Worm (Caenorhabditis elegans) whole organism, young adult: ENCODE measurements around the gene T25D10.4.
A peak's percentile ranks its signal among the peaks of the same experiment; 100 is the strongest.

Source experiments
- B0261.1 ChIP-seq: sonication (generic microtip); optimal IDR thresholded peaks from 2 replicates; lab custom pipeline; 2016; ENCODE audit warnings: mild to moderate bottlenecking, missing genetic modification characterization, moderate library complexity, missing compliant biosample characterization
- F39B2.1 ChIP-seq: fragments of 200-800 bp; sonication (Bioruptor generic); IDR thresholded peaks from 2 replicates; pipeline ENCODE4 v1.3.6; 2022; ENCODE audit warnings: missing genetic modification reagents, missing genetic modification characterization, missing compliant biosample characterization
- F49E8.2 ChIP-seq: sonication (generic microtip); optimal IDR thresholded peaks from 3 replicates; lab custom pipeline; 2017; ENCODE audit warnings: missing genetic modification characterization, mild to moderate bottlenecking, missing compliant biosample characterization, antibody characterized with exemption, moderate library complexity; ENCODE audit not compliant: insufficient read depth
- F55B11.4 ChIP-seq: sonication (generic microtip); optimal IDR thresholded peaks from 2 replicates; lab custom pipeline; 2016; ENCODE audit warnings: missing compliant biosample characterization, missing genetic modification characterization, borderline replicate concordance; ENCODE audit not compliant: insufficient read depth
- F57C9.4 ChIP-seq: sonication (generic microtip); optimal IDR thresholded peaks from 2 replicates; lab custom pipeline; 2017; ENCODE audit warnings: mild to moderate bottlenecking, missing genetic modification characterization, missing compliant biosample characterization
- Y53F4B.3 ChIP-seq: fragments of 200-800 bp; sonication (Bioruptor generic); IDR thresholded peaks from 2 replicates; pipeline ENCODE4 v1.3.6; 2022; ENCODE audit warnings: missing genetic modification reagents, missing genetic modification characterization, missing compliant biosample characterization
- ZK185.1 ChIP-seq: sonication (generic microtip); optimal IDR thresholded peaks from 2 replicates; lab custom pipeline; 2016; ENCODE audit warnings: mild to moderate bottlenecking, missing genetic modification characterization, missing compliant biosample characterization; ENCODE audit not compliant: poor library complexity, severe bottlenecking
- aptf-3 ChIP-seq: fragments of 200-800 bp; sonication (Bioruptor generic); IDR thresholded peaks from 2 replicates; pipeline ENCODE4 v1.3.6; 2022; ENCODE audit warnings: missing genetic modification characterization, missing compliant biosample characterization
- ccch-3 ChIP-seq: fragments of 200-800 bp; sonication (Bioruptor generic); optimal IDR thresholded peaks from 2 replicates; lab custom pipeline; 2018; ENCODE audit warnings: mild to moderate bottlenecking, missing genetic modification characterization, missing compliant biosample characterization
- lin-26 ChIP-seq: fragments of 200-800 bp; sonication (Bioruptor generic); IDR thresholded peaks from 2 replicates; pipeline ENCODE4 v1.3.6; 2022; ENCODE audit warnings: missing genetic modification reagents, missing genetic modification characterization, missing compliant biosample characterization
- madf-6 ChIP-seq: fragments of 200-800 bp; sonication (Bioruptor generic); IDR thresholded peaks from 2 replicates; pipeline ENCODE4 v1.3.6; 2022; ENCODE audit warnings: missing genetic modification reagents, missing genetic modification characterization, missing compliant biosample characterization
- mcd-1 ChIP-seq: fragments of 200-800 bp; sonication (Bioruptor generic); IDR thresholded peaks from 2 replicates; pipeline ENCODE4 v1.3.6; 2022; ENCODE audit warnings: missing genetic modification reagents, missing genetic modification characterization, missing compliant biosample characterization
- nhr-120 ChIP-seq: fragments of 200-800 bp; sonication (Bioruptor generic); IDR thresholded peaks from 2 replicates; pipeline ENCODE4 v1.3.6; 2022; ENCODE audit warnings: missing genetic modification characterization, missing compliant biosample characterization
- nhr-179 ChIP-seq: sonication (generic microtip); optimal IDR thresholded peaks from 2 replicates; lab custom pipeline; 2016; ENCODE audit warnings: mild to moderate bottlenecking, missing genetic modification characterization, missing compliant biosample characterization
- nhr-27 ChIP-seq: fragments of 200-800 bp; sonication (Bioruptor generic); optimal IDR thresholded peaks from 2 replicates; lab custom pipeline; 2018; ENCODE audit warnings: mild to moderate bottlenecking, missing genetic modification characterization, moderate library complexity, missing compliant biosample characterization
- snpc-1.1 ChIP-seq: sonication (generic microtip); optimal IDR thresholded peaks from 2 replicates; lab custom pipeline; 2017; ENCODE audit warnings: missing genetic modification characterization, mild to moderate bottlenecking, missing compliant biosample characterization, antibody characterized with exemption, moderate library complexity, missing genotype, missing genetic modification reagents; ENCODE audit not compliant: insufficient read depth
- tbp1 ChIP-seq: fragments of 200-800 bp; sonication (Bioruptor generic); optimal IDR thresholded peaks from 2 replicates; lab custom pipeline; 2018; ENCODE audit warnings: mild to moderate bottlenecking, missing genetic modification characterization, missing compliant biosample characterization
- ztf-26 ChIP-seq: sonication (generic microtip); optimal IDR thresholded peaks from 2 replicates; lab custom pipeline; 2017; ENCODE audit warnings: missing genetic modification characterization, missing compliant biosample characterization

Gene T25D10.4

ce11 chrII:6358232-6358631, 51.8 kb downstream of the T25D10.4 start (continued):
- TF ChIP-seq nhr-179 (no peak), nhr-27 (tag; lab: Kevin White, UChicago) (no peak), nhr-120 (GFP tag; lab: Robert Waterston, UW) (no peak), tbp1 (GFP tag; lab: Kevin White, UChicago) (peak; percentile 83), aptf-3 (GFP tag; lab: Robert Waterston, UW) (no peak), madf-6 (GFP tag; lab: Robert Waterston, UW) (peak; percentile 49; the same call in 1 of the 2 replicates), ztf-26 (tag; lab: Kevin White, UChicago) (no peak), B0261.1 (peak; percentile 52), ZK185.1 (tag; lab: Kevin White, UChicago) (no peak), lin-26 (GFP tag; lab: Robert Waterston, UW) (peak; percentile 66), F55B11.4 (tag; lab: Kevin White, UChicago) (no peak), F49E8.2 (tag; lab: Kevin White, UChicago) (peak; percentile 35), snpc-1.1 (tag; lab: Kevin White, UChicago) (no peak), mcd-1 (GFP tag; lab: Robert Waterston, UW) (no peak), Y53F4B.3 (GFP tag; lab: Robert Waterston, UW) (no peak), F57C9.4 (no peak), F39B2.1 (GFP tag; lab: Robert Waterston, UW) (no peak), ccch-3 (no peak)
